Fruit fly (Drosophila melanogaster): Measurements from ENCODE around the gene Ddc.

The Ddc gene

dm6 chr2L:19163975-19164371 lies 43.9 kb upstream of the Ddc start:
- no peak for TF ChIP-seq CG8301 (tag; optimal IDR thresholded peaks at IDR 0.05)
- no peak for TF ChIP-seq gl (tag; optimal IDR thresholded peaks at IDR 0.05)
- TF ChIP-seq CG9948 (tag; optimal IDR thresholded peaks at IDR 0.05), result no peak
- no peak for TF ChIP-seq CG8159 (tag; optimal IDR thresholded peaks at IDR 0.05)
- no peak for TF ChIP-seq D1 (tag; optimal IDR thresholded peaks at IDR 0.05)
- TF ChIP-seq CG34367 (tag; optimal IDR thresholded peaks at IDR 0.05), result no peak

DNA sequence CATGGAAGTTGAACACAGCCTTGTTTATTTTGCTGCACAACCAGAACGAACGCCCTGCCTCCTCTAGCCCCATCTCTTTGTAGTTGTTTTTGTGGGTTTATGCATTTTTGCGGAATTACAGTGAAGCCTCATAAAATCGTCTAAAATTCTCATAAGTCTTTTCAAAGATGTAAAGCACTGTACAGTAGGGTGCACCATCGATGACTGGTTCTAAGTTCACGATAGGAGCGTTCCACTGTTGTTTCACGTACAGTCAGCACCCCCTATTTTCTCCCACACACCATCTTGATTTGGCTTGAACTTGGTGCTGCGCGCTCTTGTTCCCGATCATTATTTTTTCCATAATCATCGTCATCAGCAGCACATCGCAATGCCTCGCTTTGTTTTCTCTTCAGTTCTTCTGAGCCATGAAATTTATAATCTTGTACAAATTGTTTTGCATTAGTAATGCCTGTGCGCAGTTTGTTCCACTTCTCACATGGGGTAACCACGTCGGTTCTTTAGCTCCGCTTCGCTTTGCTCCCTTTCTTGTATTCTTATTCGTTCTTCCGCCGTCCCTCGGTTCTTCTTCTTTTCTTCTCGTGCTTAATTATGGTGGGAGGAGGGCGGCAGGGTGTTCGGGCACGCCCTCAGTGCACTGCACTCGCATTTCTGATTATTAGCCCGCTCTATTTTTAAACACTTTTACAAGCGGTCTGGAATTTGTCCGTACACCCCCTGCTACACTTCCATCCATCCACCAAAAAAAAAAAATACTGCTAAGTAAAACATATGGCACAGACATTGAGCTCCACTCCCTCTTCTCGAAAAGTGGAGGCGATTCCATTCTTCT lies 43.3 kb upstream of the Ddc start:
- TF ChIP-seq Snoo (tag; optimal IDR thresholded peaks at IDR 0.05), result no peak
- TF ChIP-seq D1 (tag; optimal IDR thresholded peaks at IDR 0.05), result no peak
- peak; percentile 30 for TF ChIP-seq Ets98B (GFP tag; IDR thresholded peaks at IDR 0.05)
- TF ChIP-seq CG14655 (GFP tag; optimal IDR thresholded peaks at IDR 0.05), result peak; percentile 22
- peak; percentile 28; the same call in 1 of the 3 replicates for TF ChIP-seq fd96Ca (GFP tag; IDR thresholded peaks at IDR 0.05)
- peak; percentile 53 for TF ChIP-seq CG4496 (GFP tag; IDR thresholded peaks at IDR 0.05)
- peak; percentile 19 for TF ChIP-seq CG9948 (tag; optimal IDR thresholded peaks at IDR 0.05)
- TF ChIP-seq CG8159 (tag; optimal IDR thresholded peaks at IDR 0.05), result peak; percentile 28
- peak; percentile 23; the same call in 1 of the 2 replicates for TF ChIP-seq CG32121 (GFP tag; IDR thresholded peaks at IDR 0.05)
- TF ChIP-seq Pif1A (GFP tag; optimal IDR thresholded peaks at IDR 0.05), result no peak
- TF ChIP-seq EcR (GFP tag; optimal IDR thresholded peaks at IDR 0.05), result peak; percentile 82
- TF ChIP-seq CG8301 (tag; optimal IDR thresholded peaks at IDR 0.05), result peak; percentile 2
- TF ChIP-seq CG13204 (GFP tag; optimal IDR thresholded peaks at IDR 0.05), result peak; percentile 32

DNA sequence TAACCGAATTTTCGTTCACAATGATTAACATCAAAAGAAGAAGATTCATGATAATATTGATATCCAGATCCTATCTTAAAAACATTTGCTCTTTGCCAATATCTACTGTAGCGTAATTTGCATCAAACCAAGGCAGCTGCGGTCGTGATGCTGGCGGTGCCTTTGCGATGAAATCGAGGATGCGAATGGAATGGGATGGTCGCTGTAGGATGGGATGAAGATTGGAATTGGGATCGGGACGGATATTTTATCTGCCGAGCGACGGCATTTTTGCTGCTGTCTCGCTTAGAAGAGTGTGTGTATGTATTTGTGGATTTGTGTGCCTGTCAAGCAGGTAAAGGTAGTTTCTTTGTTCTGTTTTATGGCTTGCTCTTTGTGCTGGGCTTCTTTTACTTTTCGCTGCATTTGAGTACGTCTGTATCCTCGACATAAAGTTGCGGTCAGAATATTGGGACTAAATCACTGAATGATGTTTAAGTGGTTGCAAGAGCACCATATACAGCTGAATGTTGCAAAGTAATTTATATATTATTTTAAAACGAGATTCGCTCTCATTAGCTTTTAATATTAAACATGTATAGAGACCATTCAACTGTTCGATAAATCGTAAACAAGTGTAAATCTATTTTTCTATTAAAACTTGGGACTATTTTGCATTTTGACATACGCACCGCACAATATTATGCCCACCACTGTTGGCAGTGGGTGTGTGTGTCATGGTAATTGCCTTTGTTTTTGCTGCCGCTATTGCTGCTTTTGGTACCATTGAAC lies 42.4 kb upstream of the Ddc start:
- TF ChIP-seq fd96Ca (GFP tag; IDR thresholded peaks at IDR 0.05) (no peak), CG4496 (GFP tag; IDR thresholded peaks at IDR 0.05) (peak; percentile 27; the same call in 1 of the 3 replicates), CG17806 (tag; optimal IDR thresholded peaks at IDR 0.05) (peak; percentile 45), CG34367 (tag; optimal IDR thresholded peaks at IDR 0.05) (peak; percentile 57), CG8159 (tag; optimal IDR thresholded peaks at IDR 0.05) (peak; percentile 35), Ets98B (GFP tag; IDR thresholded peaks at IDR 0.05) (no peak), CG32121 (GFP tag; IDR thresholded peaks at IDR 0.05) (no peak), CG13204 (GFP tag; optimal IDR thresholded peaks at IDR 0.05) (no peak), CG9948 (tag; optimal IDR thresholded peaks at IDR 0.05) (peak; percentile 52), gl (tag; optimal IDR thresholded peaks at IDR 0.05) (no peak), rn (GFP tag; IDR thresholded peaks at IDR 0.05) (peak; percentile 43; the same call in 1 of the 2 replicates), EcR (GFP tag; optimal IDR thresholded peaks at IDR 0.05) (peak; percentile 6), CG14655 (GFP tag; optimal IDR thresholded peaks at IDR 0.05) (peak; percentile 60), CG12605 (GFP tag; IDR thresholded peaks at IDR 0.05) (no peak), D1 (tag; optimal IDR thresholded peaks at IDR 0.05) (no peak), CG8301 (tag; optimal IDR thresholded peaks at IDR 0.05) (peak; percentile 57), Pif1B (GFP tag; optimal IDR thresholded peaks at IDR 0.05) (peak; percentile 68), CG10348 (GFP tag; IDR thresholded peaks at IDR 0.05) (no peak), Snoo (tag; optimal IDR thresholded peaks at IDR 0.05) (peak; percentile 54), CG15710 (tag; optimal IDR thresholded peaks at IDR 0.05) (peak; percentile 49), Pif1A (GFP tag; optimal IDR thresholded peaks at IDR 0.05) (peak; percentile 43)

- TF ChIP-seq CG8159 (tag; optimal IDR thresholded peaks at IDR 0.05) (peak; percentile 84), CG32121 (GFP tag; IDR thresholded peaks at IDR 0.05) (peak; percentile 38; the same call in 1 of the 2 replicates), Pif1B (GFP tag; optimal IDR thresholded peaks at IDR 0.05) (peak; percentile 84), CG15710 (tag; optimal IDR thresholded peaks at IDR 0.05) (peak; percentile 94), CG14655 (GFP tag; optimal IDR thresholded peaks at IDR 0.05) (peak; percentile 70), EcR (GFP tag; optimal IDR thresholded peaks at IDR 0.05) (peak; percentile 99), Snoo (tag; optimal IDR thresholded peaks at IDR 0.05) (peak; percentile 90), fd96Ca (GFP tag; IDR thresholded peaks at IDR 0.05) (peak; percentile 79), Ets98B (GFP tag; IDR thresholded peaks at IDR 0.05) (peak; percentile 51), CG8301 (tag; optimal IDR thresholded peaks at IDR 0.05) (peak; percentile 60), Pif1A (GFP tag; optimal IDR thresholded peaks at IDR 0.05) (peak; percentile 83), gl (tag; optimal IDR thresholded peaks at IDR 0.05) (peak; percentile 97), CG13204 (GFP tag; optimal IDR thresholded peaks at IDR 0.05) (peak; percentile 99), D1 (tag; optimal IDR thresholded peaks at IDR 0.05) (peak; percentile 65), CG34367 (tag; optimal IDR thresholded peaks at IDR 0.05) (peak; percentile 92), CG4496 (GFP tag; IDR thresholded peaks at IDR 0.05) (peak; percentile 81; the same call in 2 of the 3 replicates), CG12605 (GFP tag; IDR thresholded peaks at IDR 0.05) (peak; percentile 88), CG17806 (tag; optimal IDR thresholded peaks at IDR 0.05) (peak; percentile 78), CG9948 (tag; optimal IDR thresholded peaks at IDR 0.05) (peak; percentile 81), rn (GFP tag; IDR thresholded peaks at IDR 0.05) (peak; percentile 64), CG10348 (GFP tag; IDR thresholded peaks at IDR 0.05) (no peak)
These were observed 41.3 kb upstream of the Ddc start for dm6 chr2L:19161307-19161999.
